Fruit fly (Drosophila melanogaster): ENCODE data around the gene CASK.

The CASK gene

DNA sequence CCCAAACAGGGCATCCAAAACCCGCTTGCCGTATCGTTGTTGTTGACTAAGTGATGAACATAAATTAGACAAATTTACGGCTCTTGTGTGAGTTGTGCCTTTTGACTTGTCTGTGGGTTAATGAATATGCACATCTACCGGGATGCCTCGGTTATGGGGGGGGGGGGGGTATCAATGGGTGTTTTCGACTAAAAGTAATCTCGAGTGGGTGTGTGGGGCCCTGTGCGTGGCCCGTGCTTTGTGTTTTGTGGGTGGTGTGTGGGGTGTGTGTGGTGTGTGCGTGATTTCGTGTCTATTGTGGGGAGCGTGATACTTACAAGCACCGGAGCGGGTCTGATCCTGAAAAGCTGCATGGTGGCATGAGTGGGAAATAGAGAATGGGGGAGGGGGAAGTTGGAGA is 32.1 kb downstream of the CASK start:
- TF ChIP-seq Doc2 (GFP tag; IDR thresholded peaks at IDR 0.05) (no peak), sens (GFP tag) (peak; percentile 12), CG12769 (tag; optimal IDR thresholded peaks at IDR 0.05) (no peak), pros (GFP tag; optimal IDR thresholded peaks at IDR 0.05) (no peak), D19B (GFP tag; optimal IDR thresholded peaks at IDR 0.05) (no peak), CG4707 (GFP tag; optimal IDR thresholded peaks at IDR 0.05) (no peak), HHEX (GFP tag; optimal IDR thresholded peaks at IDR 0.05) (no peak), sr (GFP tag; IDR thresholded peaks at IDR 0.05) (peak; percentile 79), CG15479 (GFP tag; optimal IDR thresholded peaks at IDR 0.05) (no peak), abd-A (tag; optimal IDR thresholded peaks at IDR 0.05) (peak; percentile 54)

- no peak for TF ChIP-seq dimm (GFP tag; IDR thresholded peaks at IDR 0.05)
- peak; percentile 74 for TF ChIP-seq Jarid2 (GFP tag; optimal IDR thresholded peaks at IDR 0.05)
- no peak for TF ChIP-seq CG9797 (GFP tag; optimal IDR thresholded peaks at IDR 0.05)
- TF ChIP-seq chinmo (GFP tag; IDR thresholded peaks at IDR 0.05; ENCODE audit: partially characterized antibody), result peak; percentile 71; the same call in 1 of the 4 replicates
- peak; percentile 15; the same call in 1 of the 2 replicates for TF ChIP-seq Bgb (GFP tag; IDR thresholded peaks at IDR 0.05; ENCODE audit: partially characterized antibody)
- TF ChIP-seq cg (GFP tag; optimal IDR thresholded peaks at IDR 0.05), result peak; percentile 16
- TF ChIP-seq Adf1 (GFP tag; IDR thresholded peaks at IDR 0.05), result peak; percentile 9; the same call in 1 of the 2 replicates
- no peak for TF ChIP-seq CG11085 (GFP tag; IDR thresholded peaks at IDR 0.05)
- peak; percentile 95 for TF ChIP-seq CG5180 (GFP tag; optimal IDR thresholded peaks at IDR 0.05)
- peak; percentile 11; the same call in 1 of the 2 replicates for TF ChIP-seq CG13287 (GFP tag; IDR thresholded peaks at IDR 0.05; ENCODE audit: partially characterized antibody)
- TF ChIP-seq vvl (GFP tag; IDR thresholded peaks at IDR 0.05), result peak; percentile 41; the same call in 1 of the 2 replicates
- TF ChIP-seq Usf (GFP tag; optimal IDR thresholded peaks at IDR 0.05), result no peak
- TF ChIP-seq chm (GFP tag; IDR thresholded peaks at IDR 0.05), result peak; percentile 23; the same call in 1 of the 2 replicates
- TF ChIP-seq Med (GFP tag), result peak; percentile 61
- TF ChIP-seq Blimp-1 (GFP tag; optimal IDR thresholded peaks at IDR 0.05), result peak; percentile 18
- TF ChIP-seq gem (tag; optimal IDR thresholded peaks at IDR 0.05), result no peak
- peak; percentile 37; the same call in 1 of the 3 replicates for TF ChIP-seq z (GFP tag; IDR thresholded peaks at IDR 0.05)
- peak; percentile 24; the same call in 1 of the 2 replicates for TF ChIP-seq crol (GFP tag; IDR thresholded peaks at IDR 0.05)
- TF ChIP-seq CG11504 (tag; optimal IDR thresholded peaks at IDR 0.05), result peak; percentile 99
- no peak for TF ChIP-seq CG1233 (GFP tag; optimal IDR thresholded peaks at IDR 0.05)
- no peak for TF ChIP-seq dati (GFP tag; IDR thresholded peaks at IDR 0.05)
- peak; percentile 5 for TF ChIP-seq gsb-n (tag; optimal IDR thresholded peaks at IDR 0.05)
- TF ChIP-seq zen2 (GFP tag; IDR thresholded peaks at IDR 0.05; ENCODE audit: partially characterized antibody), result 0 out of 3 replicates have a peak, but pooled peaks have one; percentile 12
- peak; percentile 87 for TF ChIP-seq CG2199 (GFP tag; IDR thresholded peaks at IDR 0.05)
- peak; percentile 67 for TF ChIP-seq Deaf1 (tag; optimal IDR thresholded peaks at IDR 0.05)
- no peak for TF ChIP-seq lbe (GFP tag; optimal IDR thresholded peaks at IDR 0.05)
- TF ChIP-seq Hr78 (GFP tag; optimal IDR thresholded peaks at IDR 0.05), result peak in 1 of 2 experiments; percentile 95
- TF ChIP-seq nom (GFP tag; optimal IDR thresholded peaks at IDR 0.05), result peak; percentile 34
These were observed 40.1 kb downstream of the CASK start, which contains the start of gene tsl for dm6 chr3R:21782295-21782922. Gene tsl, minus strand, starts transcription at chr3R:21782536.
